Worm (Caenorhabditis elegans) whole organism, L4 larva: ENCODE results near the gene pas-6.

Experiments used
- ces-1 ChIP-seq: fragments of 150-350 bp; sonication (generic microtip); optimal IDR thresholded peaks from 4 replicates; lab custom pipeline; 2014; ENCODE audit warnings: missing biosample characterization, missing genetic modification reagents, missing genetic modification characterization
- dve-1 ChIP-seq: sonication (generic microtip); optimal IDR thresholded peaks from 2 replicates; lab custom pipeline; 2017; ENCODE audit warnings: antibody characterized with exemption, mild to moderate bottlenecking, missing genetic modification characterization, missing compliant biosample characterization; ENCODE audit not compliant: insufficient read depth
- lin-39 ChIP-seq: fragments of 150-350 bp; optimal IDR thresholded peaks from 2 replicates; lab custom pipeline; 2014; ENCODE audit warnings: missing biosample characterization, missing genetic modification reagents, missing genetic modification characterization
- nhr-76 ChIP-seq: fragments of 150-350 bp; optimal IDR thresholded peaks from 2 replicates; lab custom pipeline; 2014; ENCODE audit warnings: missing biosample characterization, missing genetic modification characterization
- nhr-77 ChIP-seq: fragments of 150-350 bp; optimal IDR thresholded peaks from 2 replicates; lab custom pipeline; 2014; ENCODE audit warnings: missing biosample characterization, missing genetic modification characterization
- pha-4 ChIP-seq, 2 experiments: fragments of 150-350 bp in 1 of 2; fragments of 200-800 bp in 1 of 2; sonication (Bioruptor generic) in 1 of 2; IDR thresholded peaks in 1 of 2; optimal IDR thresholded peaks in 1 of 2; 2 replicates each; pipeline versions ENCODE4 v1.3.6 to Lab custom; 2014 to 2022; ENCODE audit warnings: missing genetic modification characterization in 2 of 2, missing genetic modification reagents in 2 of 2, missing biosample characterization in 1 of 2, missing compliant biosample characterization in 1 of 2
- php-3 ChIP-seq: fragments of 200-800 bp; sonication (Bioruptor generic); IDR thresholded peaks from 2 replicates; pipeline ENCODE4 v1.3.6; 2022; ENCODE audit warnings: missing genetic modification reagents, missing genetic modification characterization, missing compliant biosample characterization
- spr-3 ChIP-seq: fragments of 200-800 bp; sonication (Bioruptor generic); optimal IDR thresholded peaks from 2 replicates; lab custom pipeline; 2018; ENCODE audit warnings: mild to moderate bottlenecking, missing genetic modification characterization, missing compliant biosample characterization
- unc-39 ChIP-seq: sonication (generic microtip); optimal IDR thresholded peaks from 2 replicates; lab custom pipeline; 2017; ENCODE audit warnings: missing biosample characterization, missing genetic modification characterization
- unc-62 ChIP-seq, 3 experiments: fragments of 150-350 bp in 1 of 3; sonication (generic microtip); optimal IDR thresholded peaks in 2 of 3; peaks in 1 of 3; 1 replicate in 1 of 3; 2 replicates in 2 of 3; lab custom pipeline; 2014 to 2017; ENCODE audit warnings: missing biosample characterization in 3 of 3, missing genetic modification characterization in 3 of 3, missing genetic modification reagents in 3 of 3, missing genotype in 1 of 3

The pas-6 gene

ce11 chrV:5535774-5536173 is 48.4 kb downstream of the pas-6 start, which contains the start of gene C24G6.8:
C24G6.8 (minus strand) TSS chrV:5535874.
- TF ChIP-seq unc-62 (GFP tag; optimal IDR thresholded peaks at IDR 0.05 in 1 of 2; lab: Kevin White, UChicago) (peak in 1 of 2 experiments; percentile 3), unc-62 (tag; optimal IDR thresholded peaks at IDR 0.05; lab: Kevin White, UChicago) (no peak), spr-3 (no peak)

DNA sequence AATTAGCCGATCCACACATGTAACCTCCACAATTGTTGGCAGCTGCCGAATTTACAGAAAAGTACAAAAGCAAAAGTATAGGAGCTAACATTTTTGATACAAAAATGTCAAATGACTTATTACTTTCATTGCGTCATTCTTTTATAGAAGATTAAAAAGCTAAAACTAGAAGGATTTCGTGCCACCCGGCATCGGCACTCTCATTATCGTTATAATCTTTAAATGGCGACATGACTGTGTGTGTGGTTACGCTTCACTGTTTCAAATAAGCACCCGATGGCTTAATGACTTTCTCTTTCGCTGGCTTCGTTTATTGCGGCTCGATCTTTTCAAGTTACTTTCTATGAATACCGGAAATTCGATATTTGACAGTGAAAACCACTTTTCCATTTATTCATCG is 50.4 kb downstream of the pas-6 start, which contains the start of gene grl-1:
Gene grl-1 (minus strand): TSS at position 101 of the 400 bp plus-strand sequence.
- TF ChIP-seq lin-39 (tag; lab: Kevin White, UChicago) (no peak), dve-1 (tag; lab: Kevin White, UChicago) (no peak), nhr-77 (tag; lab: Kevin White, UChicago) (no peak), unc-39 (tag; lab: Kevin White, UChicago) (no peak), php-3 (no peak), pha-4 (GFP tag; IDR thresholded peaks at IDR 0.05; lab: Robert Waterston, UW) (no peak), pha-4 (tag; optimal IDR thresholded peaks at IDR 0.05; lab: Kevin White, UChicago) (no peak), ces-1 (GFP tag; lab: Kevin White, UChicago) (no peak), nhr-76 (tag; lab: Kevin White, UChicago) (no peak)
